Worm (Caenorhabditis elegans) whole organism, early embryonic: Measurements from ENCODE around the gene rpn-1.
A peak's percentile ranks its signal among the peaks of the same experiment; 100 is the strongest.

Source experiments
- B0310.2 ChIP-seq: sonication (generic microtip); optimal IDR thresholded peaks from 2 replicates; lab custom pipeline; 2016; ENCODE audit warnings: mild to moderate bottlenecking, missing genetic modification characterization, missing compliant biosample characterization
- F13C5.2 ChIP-seq: sonication (generic microtip); optimal IDR thresholded peaks from 2 replicates; lab custom pipeline; 2017; ENCODE audit warnings: mild to moderate bottlenecking, missing genetic modification characterization, inconsistent platforms, missing compliant biosample characterization
- aly-1 ChIP-seq: sonication (generic microtip); optimal IDR thresholded peaks from 2 replicates; lab custom pipeline; 2016; ENCODE audit warnings: missing genetic modification characterization, missing compliant biosample characterization
- ama-1 ChIP-seq: fragments of 150-350 bp; optimal IDR thresholded peaks from 2 replicates; lab custom pipeline; 2014
- ceh-13 ChIP-seq: fragments of 200-800 bp; sonication (Bioruptor generic); optimal IDR thresholded peaks from 2 replicates; lab custom pipeline; 2018; ENCODE audit warnings: mild to moderate bottlenecking, missing genetic modification characterization, missing compliant biosample characterization
- ceh-36 ChIP-seq: sonication (generic microtip); optimal IDR thresholded peaks from 2 replicates; lab custom pipeline; 2016; ENCODE audit warnings: missing genetic modification characterization, inconsistent platforms, missing compliant biosample characterization
- ets-7 ChIP-seq: sonication (generic microtip); optimal IDR thresholded peaks from 2 replicates; lab custom pipeline; 2016; ENCODE audit warnings: missing genotype, missing genetic modification characterization, missing compliant biosample characterization
- flt-1 ChIP-seq: fragments of 200-800 bp; sonication (Bioruptor generic); IDR thresholded peaks from 2 replicates; pipeline ENCODE4 v1.3.6; 2022; ENCODE audit warnings: missing genetic modification characterization, missing compliant biosample characterization
- hmbx-1 ChIP-seq: sonication (generic microtip); optimal IDR thresholded peaks from 2 replicates; lab custom pipeline; 2016; ENCODE audit warnings: mild to moderate bottlenecking, missing genetic modification characterization, missing compliant biosample characterization
- hmg-4 ChIP-seq: fragments of 200-800 bp; sonication (Bioruptor generic); optimal IDR thresholded peaks from 2 replicates; lab custom pipeline; 2018; ENCODE audit warnings: mild to moderate bottlenecking, missing genetic modification characterization, missing compliant biosample characterization
- hnd-1 ChIP-seq: sonication (generic microtip); optimal IDR thresholded peaks from 2 replicates; lab custom pipeline; 2016; ENCODE audit warnings: missing genetic modification characterization, missing compliant biosample characterization
- scrt-1 ChIP-seq: fragments of 200-800 bp; sonication (Bioruptor generic); IDR thresholded peaks from 2 replicates; pipeline ENCODE4 v1.3.6; 2022; ENCODE audit warnings: missing genetic modification characterization, missing compliant biosample characterization
- sea-1 ChIP-seq: fragments of 200-800 bp; sonication (Bioruptor generic); conservative IDR thresholded peaks from 2 replicates; pipeline ENCODE4 v1.3.6; 2022; ENCODE audit warnings: missing genetic modification characterization, missing compliant biosample characterization
- tbx-11 ChIP-seq: fragments of 200-800 bp; sonication (Bioruptor generic); IDR thresholded peaks from 2 replicates; pipeline ENCODE4 v1.3.6; 2022; ENCODE audit warnings: missing genetic modification characterization, missing compliant biosample characterization
- tbx-37 ChIP-seq: fragments of 200-800 bp; sonication (Bioruptor generic); conservative IDR thresholded peaks from 2 replicates; pipeline ENCODE4 v1.3.6; 2022; ENCODE audit warnings: missing genetic modification reagents, missing genetic modification characterization, missing compliant biosample characterization
- tra-4 ChIP-seq: sonication (generic microtip); optimal IDR thresholded peaks from 2 replicates; lab custom pipeline; 2017; ENCODE audit warnings: missing genetic modification characterization, missing compliant biosample characterization

rpn-1 gene

ce11 chrIV:6946832-6947231 lies 37.1 kb upstream of the rpn-1 start:
- no peak for TF ChIP-seq ceh-13 (GFP tag; lab: Kevin White, UChicago)

DNA sequence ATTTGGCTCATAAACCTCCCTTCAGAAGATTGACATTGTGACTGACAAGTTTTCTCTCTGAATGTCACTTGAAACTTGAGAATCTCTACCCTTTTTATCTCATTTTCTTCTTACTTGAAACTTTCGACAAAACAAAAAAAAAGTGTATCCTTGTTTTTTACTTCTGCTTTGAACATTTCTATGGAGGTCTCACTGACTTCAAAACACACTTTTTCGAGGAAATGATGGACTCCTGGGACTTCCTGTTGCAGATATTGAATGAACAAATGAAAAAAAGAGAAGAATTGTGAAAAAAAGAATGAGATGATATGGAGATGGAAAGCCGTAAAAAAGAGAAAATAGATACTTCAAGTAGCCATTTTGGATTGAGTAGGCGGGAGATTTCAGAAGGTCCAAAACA lies 31.4 kb upstream of the rpn-1 start:
- TF ChIP-seq B0310.2 = no peak
- TF ChIP-seq scrt-1 (GFP tag; lab: Robert Waterston, UW) = no peak
- no peak for TF ChIP-seq tbx-37 (GFP tag; lab: Robert Waterston, UW)
- TF ChIP-seq hmg-4 (GFP tag; lab: Kevin White, UChicago) = no peak

- TF ChIP-seq aly-1 (tag; lab: Kevin White, UChicago) (no peak), hnd-1 (no peak), ceh-36 (tag; lab: Kevin White, UChicago) (no peak), flt-1 (no peak), ama-1 (lab: Kevin White, UChicago) (no peak)
These were observed 27.8 kb upstream of the rpn-1 start, which contains the start of gene npr-12 for ce11 chrIV:6937548-6937947. TSS of gene npr-12 (minus strand) at chrIV:6937648.

ce11 chrIV:6928417-6928816 lies 18.7 kb upstream of the rpn-1 start, which contains the start of gene cest-6:
TSS of gene cest-6 (minus strand) at chrIV:6928517.
- TF ChIP-seq ets-7 (tag; lab: Kevin White, UChicago) (no peak), ceh-36 (tag; lab: Kevin White, UChicago) (no peak), tbx-11 (GFP tag; lab: Robert Waterston, UW) (no peak), sea-1 (no peak), aly-1 (tag; lab: Kevin White, UChicago) (no peak), B0310.2 (no peak), flt-1 (no peak), scrt-1 (GFP tag; lab: Robert Waterston, UW) (no peak), hmg-4 (GFP tag; lab: Kevin White, UChicago) (no peak), ceh-13 (GFP tag; lab: Kevin White, UChicago) (no peak), F13C5.2 (no peak), tra-4 (tag; lab: Kevin White, UChicago) (no peak)

DNA sequence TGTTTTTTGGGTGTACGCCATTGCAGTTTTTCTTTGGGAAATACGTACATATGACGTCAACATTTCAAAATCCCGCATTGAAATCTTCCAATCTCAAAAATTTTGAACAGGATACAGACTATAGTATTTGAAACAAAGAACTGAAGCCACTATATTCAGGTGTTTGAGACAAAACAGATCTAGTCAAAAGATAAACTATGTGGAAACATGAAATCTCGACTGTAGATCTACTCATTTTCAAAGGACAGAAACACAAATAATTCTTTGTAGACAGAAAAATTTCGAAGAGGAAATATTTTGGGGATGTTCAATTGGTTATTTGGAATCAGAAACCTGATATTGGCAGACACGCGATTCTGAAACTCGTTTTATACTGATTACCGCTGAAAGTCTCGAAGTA lies 15.8 kb upstream of the rpn-1 start:
- no peak for TF ChIP-seq sea-1
- no peak for TF ChIP-seq ama-1 (lab: Kevin White, UChicago)
- TF ChIP-seq hmg-4 (GFP tag; lab: Kevin White, UChicago) = no peak
- TF ChIP-seq tra-4 (tag; lab: Kevin White, UChicago) = no peak
- no peak for TF ChIP-seq tbx-11 (GFP tag; lab: Robert Waterston, UW)
- no peak for TF ChIP-seq ets-7 (tag; lab: Kevin White, UChicago)
- no peak for TF ChIP-seq aly-1 (tag; lab: Kevin White, UChicago)
- no peak for TF ChIP-seq B0310.2
- no peak for TF ChIP-seq F13C5.2
- no peak for TF ChIP-seq scrt-1 (GFP tag; lab: Robert Waterston, UW)
- TF ChIP-seq ceh-36 (tag; lab: Kevin White, UChicago) = no peak
- TF ChIP-seq hnd-1 = no peak
- TF ChIP-seq flt-1 = no peak
- TF ChIP-seq hmbx-1 = no peak
- no peak for TF ChIP-seq ceh-13 (GFP tag; lab: Kevin White, UChicago)

- TF ChIP-seq aly-1 (tag; lab: Kevin White, UChicago) = no peak
- TF ChIP-seq scrt-1 (GFP tag; lab: Robert Waterston, UW) = no peak
These were observed 13.4 kb upstream of the rpn-1 start, which contains the start of gene T22D1.1 for ce11 chrIV:6923070-6923469. TSS of gene T22D1.1 (plus strand) at chrIV:6923370.

- TF ChIP-seq aly-1 (tag; lab: Kevin White, UChicago) = no peak
- no peak for TF ChIP-seq B0310.2
- no peak for TF ChIP-seq hmg-4 (GFP tag; lab: Kevin White, UChicago)
- TF ChIP-seq ceh-13 (GFP tag; lab: Kevin White, UChicago) = no peak
These were observed 10.3 kb upstream of the rpn-1 start, which contains the start of gene T22D1.18 for ce11 chrIV:6920063-6920462. TSS of gene T22D1.18 (minus strand) at chrIV:6920163.

DNA sequence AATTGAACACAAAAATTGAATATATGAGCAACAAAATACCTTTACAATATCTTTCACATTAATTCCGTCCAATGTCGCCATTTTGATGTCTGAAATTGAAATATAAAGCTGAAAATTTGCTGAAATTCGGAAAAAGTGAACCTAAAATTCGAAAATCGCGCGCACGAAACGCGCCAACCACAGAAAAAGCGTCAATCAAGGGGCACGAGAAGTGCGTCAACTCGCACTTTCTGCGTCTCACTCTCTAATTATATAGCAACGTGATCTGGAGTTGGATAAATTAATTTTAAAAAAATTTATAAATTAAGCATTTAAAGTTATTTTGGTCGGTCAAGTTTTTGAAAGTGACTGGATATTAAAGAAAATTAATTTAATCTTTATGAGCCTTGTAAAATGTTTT lies 9.6 kb upstream of the rpn-1 start, which contains the start of gene ruvb-2:
Gene ruvb-2, minus strand, starts transcription at position 89 of the 400 bp plus-strand sequence.
- TF ChIP-seq B0310.2 (no peak), F13C5.2 (peak; percentile 38)

ce11 chrIV:6916831-6917230 lies 7.1 kb upstream of the rpn-1 start:
- TF ChIP-seq scrt-1 (GFP tag; lab: Robert Waterston, UW) (no peak), hnd-1 (no peak), flt-1 (no peak), sea-1 (no peak), hmbx-1 (no peak), tra-4 (tag; lab: Kevin White, UChicago) (no peak), ama-1 (lab: Kevin White, UChicago) (no peak)

DNA sequence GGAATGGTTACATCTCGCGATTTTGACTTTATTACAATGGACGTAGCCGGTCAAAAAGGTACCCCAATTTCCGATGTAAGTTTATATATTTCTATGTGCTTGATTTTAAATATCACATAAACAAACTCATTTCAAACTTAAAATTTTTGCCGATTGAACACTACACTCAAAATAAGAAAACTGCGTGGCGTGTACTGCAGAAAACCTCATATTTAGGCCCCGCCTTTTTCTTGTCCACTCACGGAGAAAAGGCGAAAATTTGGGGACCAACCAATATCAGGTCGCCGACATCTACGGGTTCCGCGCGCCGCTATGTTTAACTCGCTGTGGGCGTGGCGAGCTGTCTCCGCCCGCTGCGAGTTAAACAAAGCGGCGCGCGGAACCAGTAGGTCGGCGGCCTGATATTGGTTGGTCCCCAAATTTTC lies 4.5 kb upstream of the rpn-1 start:
- 0 out of 2 replicates have a peak, but pooled peaks have one; percentile 16 for TF ChIP-seq scrt-1 (GFP tag; lab: Robert Waterston, UW)
